Worm (Caenorhabditis elegans) whole organism, young adult: ENCODE measurements around the gene sre-35.

Experiments used
- B0261.1 ChIP-seq: sonication (generic microtip); optimal IDR thresholded peaks from 2 replicates; lab custom pipeline; 2016; ENCODE audit warnings: mild to moderate bottlenecking, missing genetic modification characterization, moderate library complexity, missing compliant biosample characterization
- B0336.3 ChIP-seq: fragments of 200-800 bp; sonication (Bioruptor generic); IDR thresholded peaks from 2 replicates; pipeline ENCODE4 v1.3.6; 2022; ENCODE audit warnings: missing genetic modification characterization, missing compliant biosample characterization
- C17E4.6 ChIP-seq: fragments of 200-800 bp; sonication (Bioruptor generic); IDR thresholded peaks from 2 replicates; pipeline ENCODE4 v1.3.6; 2022; ENCODE audit warnings: missing genetic modification reagents, missing genetic modification characterization, missing compliant biosample characterization
- D2030.7 ChIP-seq: fragments of 200-800 bp; sonication (Bioruptor generic); IDR thresholded peaks from 2 replicates; pipeline ENCODE4 v1.3.6; 2022; ENCODE audit warnings: missing genetic modification reagents, missing genetic modification characterization, missing compliant biosample characterization
- F10E7.11 ChIP-seq: sonication (generic microtip); optimal IDR thresholded peaks from 2 replicates; lab custom pipeline; 2017; ENCODE audit warnings: mild to moderate bottlenecking, missing genetic modification characterization, moderate library complexity, missing compliant biosample characterization
- F33H1.4 ChIP-seq: fragments of 200-800 bp; sonication (Bioruptor generic); IDR thresholded peaks from 2 replicates; pipeline ENCODE4 v1.3.6; 2022; ENCODE audit warnings: missing genetic modification reagents, missing genetic modification characterization, missing compliant biosample characterization
- F37B4.10 ChIP-seq: fragments of 200-800 bp; sonication (Bioruptor generic); IDR thresholded peaks from 2 replicates; pipeline ENCODE4 v1.3.6; 2022; ENCODE audit warnings: missing genetic modification characterization, missing compliant biosample characterization
- F55B11.4 ChIP-seq: sonication (generic microtip); optimal IDR thresholded peaks from 2 replicates; lab custom pipeline; 2016; ENCODE audit warnings: missing compliant biosample characterization, missing genetic modification characterization, borderline replicate concordance; ENCODE audit not compliant: insufficient read depth
- Y53G8AR.9 ChIP-seq: fragments of 200-800 bp; sonication (Bioruptor generic); conservative IDR thresholded peaks from 2 replicates; pipeline ENCODE4 v1.3.6; 2022; ENCODE audit warnings: missing genetic modification reagents, missing genetic modification characterization, missing compliant biosample characterization
- Y79H2A.3 ChIP-seq: fragments of 200-800 bp; sonication (Bioruptor generic); conservative IDR thresholded peaks from 2 replicates; pipeline ENCODE4 v1.3.6; 2022; ENCODE audit warnings: missing genetic modification reagents, missing genetic modification characterization, missing compliant biosample characterization
- aptf-2 ChIP-seq: fragments of 200-800 bp; sonication (Bioruptor generic); conservative IDR thresholded peaks from 2 replicates; pipeline ENCODE4 v1.3.6; 2022; ENCODE audit warnings: missing genetic modification reagents, missing genetic modification characterization, missing compliant biosample characterization
- athp-1 ChIP-seq: sonication (generic microtip); optimal IDR thresholded peaks from 2 replicates; lab custom pipeline; 2017; ENCODE audit warnings: mild to moderate bottlenecking, missing genetic modification characterization, missing compliant biosample characterization
- attf-5 ChIP-seq: fragments of 200-800 bp; sonication (Bioruptor generic); optimal IDR thresholded peaks from 2 replicates; lab custom pipeline; 2018; ENCODE audit warnings: mild to moderate bottlenecking, missing genetic modification characterization, missing compliant biosample characterization
- attf-6 ChIP-seq: fragments of 200-800 bp; sonication (Bioruptor generic); IDR thresholded peaks from 2 replicates; pipeline ENCODE4 v1.3.6; 2022; ENCODE audit warnings: missing genetic modification reagents, missing genetic modification characterization, missing compliant biosample characterization
- bed-2 ChIP-seq: fragments of 200-800 bp; sonication (Bioruptor generic); IDR thresholded peaks from 2 replicates; pipeline ENCODE4 v1.3.6; 2022; ENCODE audit warnings: missing genetic modification reagents, missing genetic modification characterization, missing compliant biosample characterization
- cebp-1 ChIP-seq, 2 experiments: fragments of 200-800 bp in 1 of 2; sonication (Bioruptor generic) in 1 of 2; sonication (generic microtip) in 1 of 2; IDR thresholded peaks in 1 of 2; optimal IDR thresholded peaks in 1 of 2; 2 replicates each; pipeline versions ENCODE4 v1.3.6 to Lab custom; 2017 to 2022; ENCODE audit warnings: missing compliant biosample characterization in 2 of 2, missing genetic modification characterization in 2 of 2, mild to moderate bottlenecking in 1 of 2, missing genetic modification reagents in 1 of 2, moderate library complexity in 1 of 2
- ceh-58 ChIP-seq: fragments of 200-800 bp; sonication (Bioruptor generic); IDR thresholded peaks from 2 replicates; pipeline ENCODE4 v1.3.6; 2022; ENCODE audit warnings: missing genetic modification characterization, missing compliant biosample characterization
- ceh-91 ChIP-seq: fragments of 200-800 bp; sonication (Bioruptor generic); IDR thresholded peaks from 2 replicates; pipeline ENCODE4 v1.3.6; 2022; ENCODE audit warnings: missing genetic modification reagents, missing genetic modification characterization, missing compliant biosample characterization
- chd-7 ChIP-seq: sonication (generic microtip); optimal IDR thresholded peaks from 2 replicates; lab custom pipeline; 2016; ENCODE audit warnings: mild to moderate bottlenecking, missing genetic modification characterization, moderate library complexity, missing compliant biosample characterization
- efl-1 ChIP-seq: fragments of 150-350 bp; optimal IDR thresholded peaks from 2 replicates; lab custom pipeline; 2014; ENCODE audit warnings: missing biosample characterization, missing genetic modification reagents, missing genetic modification characterization
- fkh-3 ChIP-seq: sonication (generic microtip); optimal IDR thresholded peaks from 2 replicates; lab custom pipeline; 2016; ENCODE audit warnings: mild to moderate bottlenecking, missing genetic modification characterization, missing compliant biosample characterization
- gei-17 ChIP-seq: fragments of 200-800 bp; sonication (Bioruptor generic); optimal IDR thresholded peaks from 2 replicates; lab custom pipeline; 2018; ENCODE audit warnings: mild to moderate bottlenecking, missing genetic modification characterization, missing compliant biosample characterization
- hmg-1.2 ChIP-seq: fragments of 200-800 bp; sonication (Bioruptor generic); IDR thresholded peaks from 2 replicates; pipeline ENCODE4 v1.3.6; 2022; ENCODE audit warnings: missing genetic modification reagents, missing genetic modification characterization, missing compliant biosample characterization
- hmg-20 ChIP-seq: fragments of 200-800 bp; sonication (Bioruptor generic); IDR thresholded peaks from 2 replicates; pipeline ENCODE4 v1.3.6; 2022; ENCODE audit warnings: missing genetic modification reagents, missing genetic modification characterization, missing compliant biosample characterization
- hrde-1 ChIP-seq: sonication (generic microtip); optimal IDR thresholded peaks from 2 replicates; lab custom pipeline; 2016; ENCODE audit warnings: missing genetic modification characterization, mild to moderate bottlenecking, missing compliant biosample characterization, moderate library complexity, missing genotype, missing genetic modification reagents, borderline replicate concordance
- hsf-1 ChIP-seq: fragments of 200-800 bp; sonication (Bioruptor generic); IDR thresholded peaks from 2 replicates; pipeline ENCODE4 v1.3.6; 2022; ENCODE audit warnings: missing genetic modification reagents, missing genetic modification characterization, missing compliant biosample characterization
- let-607 ChIP-seq, 2 experiments: fragments of 200-800 bp in 1 of 2; sonication (Bioruptor generic) in 1 of 2; sonication (generic microtip) in 1 of 2; optimal IDR thresholded peaks; 2 replicates each; lab custom pipeline; 2016 to 2018; ENCODE audit warnings: mild to moderate bottlenecking in 2 of 2, missing compliant biosample characterization in 2 of 2, missing genetic modification characterization in 2 of 2, moderate library complexity in 2 of 2, missing genotype in 1 of 2
- lin-26 ChIP-seq: fragments of 200-800 bp; sonication (Bioruptor generic); IDR thresholded peaks from 2 replicates; pipeline ENCODE4 v1.3.6; 2022; ENCODE audit warnings: missing genetic modification reagents, missing genetic modification characterization, missing compliant biosample characterization
- lin-54 ChIP-seq: fragments of 200-800 bp; sonication (Bioruptor generic); optimal IDR thresholded peaks from 2 replicates; lab custom pipeline; 2018; ENCODE audit warnings: mild to moderate bottlenecking, missing genetic modification characterization, missing compliant biosample characterization
- lsl-1 ChIP-seq: fragments of 200-800 bp; sonication (Bioruptor generic); optimal IDR thresholded peaks from 2 replicates; lab custom pipeline; 2018; ENCODE audit warnings: mild to moderate bottlenecking, missing genetic modification characterization, moderate library complexity, missing compliant biosample characterization
- lsy-27 ChIP-seq: sonication (generic microtip); optimal IDR thresholded peaks from 2 replicates; lab custom pipeline; 2017; ENCODE audit warnings: missing genetic modification characterization, mild to moderate bottlenecking, missing compliant biosample characterization, antibody characterized with exemption, missing genotype, borderline replicate concordance; ENCODE audit not compliant: insufficient read depth
- madf-6 ChIP-seq: fragments of 200-800 bp; sonication (Bioruptor generic); IDR thresholded peaks from 2 replicates; pipeline ENCODE4 v1.3.6; 2022; ENCODE audit warnings: missing genetic modification reagents, missing genetic modification characterization, missing compliant biosample characterization
- mel-28 ChIP-seq: sonication (generic microtip); optimal IDR thresholded peaks from 2 replicates; lab custom pipeline; 2016; ENCODE audit warnings: borderline replicate concordance, mild to moderate bottlenecking, missing genetic modification characterization, missing compliant biosample characterization
- nfya-2 ChIP-seq: fragments of 200-800 bp; sonication (Bioruptor generic); IDR thresholded peaks from 2 replicates; pipeline ENCODE4 v1.3.6; 2022; ENCODE audit warnings: missing genetic modification reagents, missing genetic modification characterization, missing compliant biosample characterization
- nfyb-1 ChIP-seq: fragments of 200-800 bp; sonication (Bioruptor generic); IDR thresholded peaks from 2 replicates; pipeline ENCODE4 v1.3.6; 2022; ENCODE audit warnings: missing genetic modification reagents, missing genetic modification characterization, missing compliant biosample characterization
- nhr-80 ChIP-seq: sonication (generic microtip); optimal IDR thresholded peaks from 2 replicates; lab custom pipeline; 2016; ENCODE audit warnings: missing genetic modification characterization, missing compliant biosample characterization
- pha-4 ChIP-seq: fragments of 150-350 bp; sonication (generic microtip); optimal IDR thresholded peaks from 2 replicates; lab custom pipeline; 2014; ENCODE audit warnings: missing biosample characterization, missing genetic modification reagents, missing genetic modification characterization
- rcor-1 ChIP-seq: fragments of 200-800 bp; sonication (Bioruptor generic); IDR thresholded peaks from 2 replicates; pipeline ENCODE4 v1.3.6; 2022; ENCODE audit warnings: missing genetic modification reagents, missing genetic modification characterization, missing compliant biosample characterization
- snpc-4 ChIP-seq, 5 experiments: fragments of 150-350 bp in 1 of 5; sonication (generic microtip) in 4 of 5; optimal IDR thresholded peaks; 2 replicates each; lab custom pipeline; 2014 to 2018; ENCODE audit warnings: missing genetic modification characterization in 5 of 5, missing biosample characterization in 3 of 5, antibody characterized with exemption in 2 of 5, mild to moderate bottlenecking in 2 of 5, missing compliant biosample characterization in 2 of 5, missing genotype in 2 of 5, moderate library complexity in 2 of 5, missing genetic modification reagents in 1 of 5
- somi-1 ChIP-seq: fragments of 200-800 bp; sonication (Bioruptor generic); optimal IDR thresholded peaks from 2 replicates; lab custom pipeline; 2018; ENCODE audit warnings: mild to moderate bottlenecking, missing genetic modification characterization, missing compliant biosample characterization
- unc-130 ChIP-seq: sonication (generic microtip); optimal IDR thresholded peaks from 2 replicates; lab custom pipeline; 2016; ENCODE audit warnings: missing genetic modification reagents, missing genetic modification characterization, missing compliant biosample characterization
- unc-62 ChIP-seq: fragments of 150-350 bp; optimal IDR thresholded peaks from 2 replicates; lab custom pipeline; 2014; ENCODE audit warnings: missing biosample characterization, missing genetic modification reagents, missing genetic modification characterization
- zim-3 ChIP-seq: sonication (generic microtip); optimal IDR thresholded peaks from 2 replicates; lab custom pipeline; 2017; ENCODE audit warnings: mild to moderate bottlenecking, missing genetic modification characterization, moderate library complexity, missing compliant biosample characterization
- ztf-18 ChIP-seq: sonication (generic microtip); optimal IDR thresholded peaks from 2 replicates; lab custom pipeline; 2016; ENCODE audit warnings: missing genotype, mild to moderate bottlenecking, missing genetic modification characterization, missing compliant biosample characterization
- ztf-22 ChIP-seq: fragments of 200-800 bp; sonication (Bioruptor generic); optimal IDR thresholded peaks from 2 replicates; lab custom pipeline; 2018; ENCODE audit warnings: mild to moderate bottlenecking, missing genetic modification characterization, moderate library complexity, missing compliant biosample characterization
- ztf-26 ChIP-seq: sonication (generic microtip); optimal IDR thresholded peaks from 2 replicates; lab custom pipeline; 2017; ENCODE audit warnings: missing genetic modification characterization, missing compliant biosample characterization

The sre-35 gene

DNA sequence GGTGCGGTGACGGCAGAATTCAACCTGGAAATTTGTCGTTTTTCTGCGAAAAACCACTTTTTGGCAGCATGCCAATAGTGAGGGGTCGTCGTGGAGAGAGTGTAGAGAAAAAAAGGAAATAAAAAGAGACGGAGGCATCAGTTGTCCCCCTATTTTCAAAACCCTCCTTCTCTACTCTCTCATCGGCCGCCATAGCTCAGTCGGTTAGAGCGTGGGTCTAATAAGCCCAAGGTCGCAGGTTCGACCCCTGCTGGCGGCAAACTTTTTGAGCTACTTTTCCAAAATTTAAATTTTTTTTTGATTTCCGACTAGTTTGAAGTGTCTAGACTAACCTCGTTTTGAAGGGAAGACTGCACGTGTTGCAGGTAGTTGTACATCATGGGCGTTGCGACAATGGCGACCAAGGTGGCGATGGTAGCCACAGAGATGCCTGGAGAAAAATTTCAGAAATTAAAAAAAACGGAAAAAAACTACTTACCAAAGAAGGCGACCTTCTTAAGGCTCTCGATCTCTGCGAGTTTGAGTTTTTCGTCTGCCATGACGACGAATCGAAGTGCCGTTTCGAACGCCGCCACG is 42.0 kb upstream of the sre-35 start, which contains the start of gene col-85:
col-85 (minus strand) TSS at position 540 of the 576 bp plus-strand sequence.
- peak; percentile 91 for TF ChIP-seq snpc-4 (GFP tag; optimal IDR thresholded peaks at IDR 0.05; lab: Kevin White, UChicago)
- TF ChIP-seq snpc-4 (tag; optimal IDR thresholded peaks at IDR 0.05; lab: Kevin White, UChicago), result peak; percentile 92 to 97 (median 95)
- TF ChIP-seq F10E7.11, result peak; percentile 78
- TF ChIP-seq hrde-1 (tag; lab: Kevin White, UChicago), result peak; percentile 74
- peak; percentile 75 for TF ChIP-seq B0336.3 (GFP tag; lab: Robert Waterston, UW)
- peak; percentile 56; the same call in 1 of the 2 replicates for TF ChIP-seq attf-6 (GFP tag; lab: Robert Waterston, UW)
- peak; percentile 87 for TF ChIP-seq chd-7 (tag; lab: Kevin White, UChicago)
- peak; percentile 53 for TF ChIP-seq lsl-1
- TF ChIP-seq ztf-18 (tag; lab: Kevin White, UChicago), result peak; percentile 81
- TF ChIP-seq let-607 (tag; optimal IDR thresholded peaks at IDR 0.05; lab: Kevin White, UChicago), result peak; percentile 3 to 56
- peak; percentile 52; the same call in 1 of the 2 replicates for TF ChIP-seq hsf-1
- no peak for TF ChIP-seq bed-2 (GFP tag; lab: Robert Waterston, UW)
- peak; percentile 72 for TF ChIP-seq madf-6 (GFP tag; lab: Robert Waterston, UW)
- TF ChIP-seq Y53G8AR.9 (GFP tag; lab: Robert Waterston, UW), result peak; percentile 79
- peak; percentile 93 for TF ChIP-seq ceh-58
- no peak for TF ChIP-seq ztf-22 (GFP tag; lab: Kevin White, UChicago)
- peak; percentile 26 for TF ChIP-seq efl-1 (GFP tag; lab: Kevin White, UChicago)
- peak; percentile 62 for TF ChIP-seq unc-130 (GFP tag; lab: Kevin White, UChicago)
- TF ChIP-seq mel-28 (tag; lab: Kevin White, UChicago), result peak; percentile 3
- peak; percentile 83 for TF ChIP-seq D2030.7 (GFP tag; lab: Robert Waterston, UW)
- peak; percentile 43 for TF ChIP-seq ceh-91 (GFP tag; lab: Robert Waterston, UW)
- peak; percentile 67 for TF ChIP-seq hmg-20 (GFP tag; lab: Robert Waterston, UW)
- TF ChIP-seq F37B4.10, result 0 out of 2 replicates have a peak, but pooled peaks have one; percentile 86
- peak; percentile 29 for TF ChIP-seq lsy-27
- TF ChIP-seq F33H1.4 (GFP tag; lab: Robert Waterston, UW), result peak; percentile 53
- TF ChIP-seq athp-1, result peak; percentile 60
- TF ChIP-seq B0261.1 (tag; lab: Kevin White, UChicago), result peak; percentile 99
- TF ChIP-seq unc-62 (GFP tag; lab: Kevin White, UChicago), result no peak
- TF ChIP-seq hmg-1.2 (GFP tag; lab: Robert Waterston, UW), result peak; percentile 90
- peak; percentile 78 for TF ChIP-seq lin-54
- peak; percentile 93 for TF ChIP-seq nfyb-1 (GFP tag; lab: Robert Waterston, UW)
- TF ChIP-seq nfya-2 (GFP tag; lab: Robert Waterston, UW), result 0 out of 2 replicates have a peak, but pooled peaks have one; percentile 41
- TF ChIP-seq C17E4.6, result no peak
- peak; percentile 80 for TF ChIP-seq ztf-26 (tag; lab: Kevin White, UChicago)
- no peak for TF ChIP-seq cebp-1 (GFP tag; IDR thresholded peaks at IDR 0.05; lab: Robert Waterston, UW)
- TF ChIP-seq cebp-1 (tag; optimal IDR thresholded peaks at IDR 0.05; lab: Kevin White, UChicago), result peak; percentile 81
- 0 out of 2 replicates have a peak, but pooled peaks have one; percentile 34 for TF ChIP-seq aptf-2 (GFP tag; lab: Robert Waterston, UW)
- TF ChIP-seq fkh-3, result peak; percentile 87
- peak; percentile 39 for TF ChIP-seq nhr-80 (tag; lab: Kevin White, UChicago)
- TF ChIP-seq rcor-1, result peak; percentile 85
- TF ChIP-seq attf-5 (GFP tag; lab: Kevin White, UChicago), result peak; percentile 84
- TF ChIP-seq F55B11.4, result no peak
- TF ChIP-seq zim-3 (tag; lab: Kevin White, UChicago), result peak; percentile 79
- TF ChIP-seq somi-1 (GFP tag; lab: Kevin White, UChicago), result peak; percentile 79
- peak; percentile 5 for TF ChIP-seq gei-17
- TF ChIP-seq Y79H2A.3 (GFP tag; lab: Robert Waterston, UW), result no peak
- TF ChIP-seq lin-26, result peak; percentile 98
- TF ChIP-seq pha-4, result no peak
